Worm (Caenorhabditis elegans) whole organism, mixed stage, embryonic: ENCODE results near the gene rbm-26.

ENCODE experiments used
- M03D4.4 ChIP-seq: sonication (generic microtip); optimal IDR thresholded peaks from 2 replicates; lab custom pipeline; 2017; ENCODE audit warnings: mild to moderate bottlenecking, missing genetic modification characterization, missing compliant biosample characterization
- bed-3 ChIP-seq: fragments of 200-800 bp; sonication (Bioruptor generic); optimal IDR thresholded peaks from 3 replicates; lab custom pipeline; 2018; ENCODE audit warnings: mild to moderate bottlenecking, missing genetic modification characterization, moderate library complexity, missing compliant biosample characterization
- blmp-1 ChIP-seq: fragments of 150-350 bp; optimal IDR thresholded peaks from 2 replicates; lab custom pipeline; 2014; ENCODE audit warnings: missing biosample characterization, missing genetic modification characterization
- ceh-39 ChIP-seq: fragments of 150-350 bp; optimal IDR thresholded peaks from 2 replicates; lab custom pipeline; 2014; ENCODE audit warnings: missing biosample characterization, missing genetic modification characterization
- ceh-43 ChIP-seq: fragments of 200-800 bp; sonication (Bioruptor generic); optimal IDR thresholded peaks from 2 replicates; lab custom pipeline; 2018; ENCODE audit warnings: mild to moderate bottlenecking, missing genetic modification characterization, moderate library complexity, missing compliant biosample characterization
- ceh-83 ChIP-seq: fragments of 200-800 bp; sonication (Bioruptor generic); optimal IDR thresholded peaks from 2 replicates; lab custom pipeline; 2018; ENCODE audit warnings: mild to moderate bottlenecking, missing genetic modification characterization, missing compliant biosample characterization
- ces-1 ChIP-seq: fragments of 150-350 bp; optimal IDR thresholded peaks from 2 replicates; lab custom pipeline; 2014; ENCODE audit warnings: missing biosample characterization, missing genetic modification reagents, missing genetic modification characterization
- cnd-1 ChIP-seq: fragments of 200-800 bp; sonication (Bioruptor generic); optimal IDR thresholded peaks from 2 replicates; lab custom pipeline; 2018; ENCODE audit warnings: mild to moderate bottlenecking, missing genetic modification characterization, missing compliant biosample characterization
- drap-1 ChIP-seq: fragments of 200-800 bp; sonication (Bioruptor generic); optimal IDR thresholded peaks from 3 replicates; lab custom pipeline; 2018; ENCODE audit warnings: mild to moderate bottlenecking, missing genetic modification characterization, missing compliant biosample characterization
- elt-1 ChIP-seq: sonication (generic microtip); optimal IDR thresholded peaks from 2 replicates; lab custom pipeline; 2017; ENCODE audit warnings: missing genetic modification characterization, mild to moderate bottlenecking, missing compliant biosample characterization, antibody characterized with exemption, moderate library complexity, borderline replicate concordance; ENCODE audit not compliant: insufficient read depth
- elt-3 ChIP-seq: fragments of 150-350 bp; optimal IDR thresholded peaks from 2 replicates; lab custom pipeline; 2014; ENCODE audit warnings: missing biosample characterization, missing genetic modification characterization
- flh-1 ChIP-seq: fragments of 200-800 bp; sonication (Bioruptor generic); optimal IDR thresholded peaks from 2 replicates; lab custom pipeline; 2018; ENCODE audit warnings: mild to moderate bottlenecking, missing genetic modification characterization, moderate library complexity, missing compliant biosample characterization
- ham-2 ChIP-seq: fragments of 200-800 bp; sonication (Bioruptor generic); optimal IDR thresholded peaks from 2 replicates; lab custom pipeline; 2018; ENCODE audit warnings: mild to moderate bottlenecking, missing genetic modification characterization, missing compliant biosample characterization
- hlh-1 ChIP-seq: fragments of 150-350 bp; optimal IDR thresholded peaks from 2 replicates; lab custom pipeline; 2014; ENCODE audit warnings: missing biosample characterization, missing genetic modification reagents, missing genetic modification characterization
- lin-13 ChIP-seq: fragments of 150-350 bp; optimal IDR thresholded peaks from 2 replicates; lab custom pipeline; 2014; ENCODE audit warnings: missing biosample characterization, missing genetic modification characterization
- lin-32 ChIP-seq: fragments of 200-800 bp; sonication (Bioruptor generic); optimal IDR thresholded peaks from 2 replicates; lab custom pipeline; 2018; ENCODE audit warnings: mild to moderate bottlenecking, missing genetic modification characterization, missing compliant biosample characterization
- lsy-2 ChIP-seq: fragments of 150-350 bp; optimal IDR thresholded peaks from 2 replicates; lab custom pipeline; 2014; ENCODE audit warnings: missing biosample characterization, missing genetic modification characterization
- mab-5 ChIP-seq: fragments of 150-350 bp; optimal IDR thresholded peaks from 2 replicates; lab custom pipeline; 2014; ENCODE audit warnings: missing biosample characterization, missing genetic modification characterization
- mep-1 ChIP-seq: fragments of 150-350 bp; optimal IDR thresholded peaks from 2 replicates; lab custom pipeline; 2017; ENCODE audit warnings: missing biosample characterization, missing genetic modification reagents, missing genetic modification characterization, inconsistent platforms
- mls-2 ChIP-seq: sonication (generic microtip); optimal IDR thresholded peaks from 2 replicates; lab custom pipeline; 2016; ENCODE audit warnings: mild to moderate bottlenecking, missing genetic modification characterization, moderate library complexity, missing compliant biosample characterization
- nhr-12 ChIP-seq: fragments of 150-350 bp; optimal IDR thresholded peaks from 2 replicates; lab custom pipeline; 2014; ENCODE audit warnings: missing biosample characterization, missing genetic modification characterization
- nhr-2 ChIP-seq: fragments of 150-350 bp; optimal IDR thresholded peaks from 2 replicates; lab custom pipeline; 2014; ENCODE audit warnings: missing biosample characterization, missing genetic modification characterization
- nhr-237 ChIP-seq: fragments of 150-350 bp; optimal IDR thresholded peaks from 2 replicates; lab custom pipeline; 2014; ENCODE audit warnings: missing biosample characterization, missing genetic modification characterization
- nhr-28 ChIP-seq: fragments of 150-350 bp; optimal IDR thresholded peaks from 2 replicates; lab custom pipeline; 2014; ENCODE audit warnings: missing biosample characterization, missing genetic modification characterization
- nhr-76 ChIP-seq: sonication (generic microtip); optimal IDR thresholded peaks from 2 replicates; lab custom pipeline; 2017; ENCODE audit warnings: missing biosample characterization, missing genetic modification characterization
- pha-4 ChIP-seq: fragments of 150-350 bp; optimal IDR thresholded peaks from 2 replicates; lab custom pipeline; 2018; ENCODE audit warnings: missing biosample characterization, missing genetic modification reagents, missing genetic modification characterization
- sem-2 ChIP-seq: fragments of 200-800 bp; sonication (Bioruptor generic); optimal IDR thresholded peaks from 2 replicates; lab custom pipeline; 2018; ENCODE audit warnings: mild to moderate bottlenecking, missing genetic modification characterization, missing compliant biosample characterization
- snpc-4 ChIP-seq: fragments of 150-350 bp; optimal IDR thresholded peaks from 2 replicates; lab custom pipeline; 2014; ENCODE audit warnings: missing biosample characterization, missing genetic modification characterization
- sptf-1 ChIP-seq: sonication (generic microtip); optimal IDR thresholded peaks from 2 replicates; lab custom pipeline; 2017; ENCODE audit warnings: mild to moderate bottlenecking, missing genetic modification characterization, moderate library complexity, missing compliant biosample characterization
- tbx-8 ChIP-seq: fragments of 200-800 bp; sonication (Bioruptor generic); optimal IDR thresholded peaks from 2 replicates; lab custom pipeline; 2018; ENCODE audit warnings: mild to moderate bottlenecking, missing genetic modification characterization, moderate library complexity, missing compliant biosample characterization
- unc-120 ChIP-seq: sonication (generic microtip); optimal IDR thresholded peaks from 2 replicates; lab custom pipeline; 2017; ENCODE audit warnings: missing genetic modification characterization, missing compliant biosample characterization; ENCODE audit not compliant: poor library complexity, severe bottlenecking
- unc-39 ChIP-seq: fragments of 150-350 bp; optimal IDR thresholded peaks from 2 replicates; lab custom pipeline; 2014; ENCODE audit warnings: missing biosample characterization, missing genetic modification characterization
- unc-62 ChIP-seq: fragments of 150-350 bp; optimal IDR thresholded peaks from 2 replicates; lab custom pipeline; 2014; ENCODE audit warnings: missing biosample characterization, missing genetic modification reagents, missing genetic modification characterization
- zip-8 ChIP-seq: fragments of 150-350 bp; optimal IDR thresholded peaks from 2 replicates; lab custom pipeline; 2014; ENCODE audit warnings: missing biosample characterization, missing genetic modification characterization
- ztf-11 ChIP-seq: fragments of 150-350 bp; optimal IDR thresholded peaks from 2 replicates; lab custom pipeline; 2014; ENCODE audit warnings: missing biosample characterization, missing genetic modification characterization

rbm-26 gene

ce11 chrIII:5705228-5705888 is 6.0 kb upstream of the rbm-26 start, which contains the start of gene swp-1:
TSS of gene swp-1 (minus strand) at chrIII:5705525.
- TF ChIP-seq hlh-1 (tag; lab: Kevin White, UChicago): no peak
- TF ChIP-seq, all 35 proteins: peak for 0

- TF ChIP-seq ztf-11 (tag; lab: Kevin White, UChicago) (peak; percentile 37), sptf-1 (tag; lab: Kevin White, UChicago) (peak; percentile 62), mls-2 (tag; lab: Kevin White, UChicago) (peak; percentile 33), pha-4 (tag; lab: Kevin White, UChicago) (peak; percentile 93), drap-1 (GFP tag; lab: Kevin White, UChicago) (no peak), flh-1 (no peak), nhr-28 (tag; lab: Kevin White, UChicago) (no peak), elt-1 (tag; lab: Kevin White, UChicago) (no peak), unc-120 (tag; lab: Kevin White, UChicago) (peak; percentile 92), elt-3 (tag; lab: Kevin White, UChicago) (peak; percentile 12), blmp-1 (no peak), tbx-8 (GFP tag; lab: Kevin White, UChicago) (no peak), mab-5 (tag; lab: Kevin White, UChicago) (peak; percentile 85), hlh-1 (tag; lab: Kevin White, UChicago) (peak; percentile 90), lsy-2 (tag; lab: Kevin White, UChicago) (peak; percentile 89), lin-32 (no peak), lin-13 (peak; percentile 92), cnd-1 (no peak), ceh-43 (GFP tag; lab: Kevin White, UChicago) (no peak), zip-8 (no peak), nhr-237 (tag; lab: Kevin White, UChicago) (peak; percentile 94), nhr-12 (tag; lab: Kevin White, UChicago) (no peak), unc-39 (tag; lab: Kevin White, UChicago) (no peak), snpc-4 (no peak), bed-3 (GFP tag; lab: Kevin White, UChicago) (no peak), M03D4.4 (no peak), nhr-76 (no peak), ceh-39 (tag; lab: Kevin White, UChicago) (peak; percentile 97), sem-2 (no peak), ces-1 (GFP tag; lab: Kevin White, UChicago) (peak; percentile 90), ceh-83 (GFP tag; lab: Kevin White, UChicago) (no peak), mep-1 (peak; percentile 98), ham-2 (no peak), nhr-2 (tag; lab: Kevin White, UChicago) (no peak), unc-62 (GFP tag; lab: Kevin White, UChicago) (peak; percentile 66)
- TF ChIP-seq, all 35 proteins: peak for 15
Measured at ce11 chrIII:5706077-5706627, 5.2 kb upstream of the rbm-26 start, which contains the start of gene rpl-23. TSS of gene rpl-23 (minus strand) at chrIII:5706127.

- TF ChIP-seq elt-1 (tag; lab: Kevin White, UChicago): no peak
- TF ChIP-seq mls-2 (tag; lab: Kevin White, UChicago): no peak
- TF ChIP-seq nhr-2 (tag; lab: Kevin White, UChicago): no peak
- TF ChIP-seq unc-39 (tag; lab: Kevin White, UChicago): no peak
- TF ChIP-seq nhr-28 (tag; lab: Kevin White, UChicago): no peak
- no peak for TF ChIP-seq ham-2
- TF ChIP-seq nhr-237 (tag; lab: Kevin White, UChicago): no peak
- no peak for TF ChIP-seq unc-62 (GFP tag; lab: Kevin White, UChicago)
- TF ChIP-seq, all 35 proteins: peak for 0
Measured at ce11 chrIII:5707546-5707945, 3.8 kb upstream of the rbm-26 start.
